Worm (Caenorhabditis elegans) whole organism, late embryonic: ENCODE data around the gene pei-2.

ENCODE experiments used
- ceh-24 ChIP-seq: sonication (generic microtip); optimal IDR thresholded peaks from 2 replicates; lab custom pipeline; 2016; ENCODE audit warnings: mild to moderate bottlenecking, missing genetic modification characterization, missing compliant biosample characterization
- gmeb-2 ChIP-seq: sonication (generic microtip); optimal IDR thresholded peaks from 2 replicates; lab custom pipeline; 2016; ENCODE audit warnings: missing genetic modification characterization, inconsistent platforms, missing compliant biosample characterization

DNA sequence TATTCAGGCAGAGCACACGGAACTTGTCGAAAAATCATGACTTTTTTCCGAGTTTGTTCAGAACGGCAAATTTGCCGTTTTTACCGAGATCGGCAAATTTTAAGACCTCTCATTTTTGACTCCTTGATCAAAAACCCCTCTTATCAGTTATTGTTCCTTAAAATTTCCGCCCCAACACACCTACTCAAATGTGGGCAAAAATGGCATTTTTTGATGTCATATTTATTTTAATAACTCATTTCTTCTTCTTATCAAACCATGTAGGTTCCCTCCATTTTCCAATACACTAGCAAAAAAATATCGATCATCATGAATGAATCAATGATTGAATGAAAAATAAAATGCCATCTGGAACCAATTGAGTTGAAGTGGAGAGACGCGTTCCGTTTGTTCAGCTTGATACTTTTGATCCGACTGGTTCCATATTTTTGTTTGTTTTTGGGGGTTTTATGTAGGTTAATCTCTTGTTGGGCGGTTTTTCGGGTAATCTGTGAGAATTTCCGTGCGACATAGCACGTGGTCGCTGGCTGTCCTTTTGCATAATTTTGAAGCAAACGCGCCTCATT lies 46.7 kb downstream of the pei-2 start:
- no peak for TF ChIP-seq gmeb-2
- TF ChIP-seq ceh-24 (tag; lab: Kevin White, UChicago): no peak
